Worm (Caenorhabditis elegans): ENCODE measurements around the gene idpb-4.

DNA sequence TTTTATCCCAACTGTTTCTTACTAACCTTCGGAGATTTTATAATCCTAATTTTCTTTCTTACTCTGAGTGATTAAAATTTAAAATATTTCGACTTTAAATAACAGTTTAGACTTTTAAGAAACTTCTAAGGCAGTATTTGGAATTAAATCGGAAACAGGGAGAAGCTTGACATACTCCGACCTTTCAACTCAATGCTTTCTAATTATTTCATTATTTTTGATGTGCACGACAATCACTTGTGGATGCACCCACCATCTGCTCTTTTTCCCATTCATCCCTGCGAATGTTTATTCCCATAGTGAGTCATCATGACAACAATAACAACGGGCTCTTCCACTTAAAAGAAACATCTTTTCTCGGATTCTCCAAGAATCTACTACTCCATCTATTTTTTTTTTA lies 11.3 kb upstream of the idpb-4 start:
- no peak for TF ChIP-seq tra-4 (tag; optimal IDR thresholded peaks at IDR 0.05)
- TF ChIP-seq tbx-37 (GFP tag; conservative IDR thresholded peaks at IDR 0.05), result no peak
- no peak for TF ChIP-seq hnd-1 (tag; optimal IDR thresholded peaks at IDR 0.05)
- TF ChIP-seq flt-1 (GFP tag; IDR thresholded peaks at IDR 0.05), result no peak

Data from whole organism, early embryonic.